Worm (Caenorhabditis elegans): ENCODE data around the gene C16D2.3.

The C16D2.3 gene

ce11 chrII:9112851-9113250, 25.1 kb upstream of the C16D2.3 start, which contains the start of gene jun-1 (continued):
- TF ChIP-seq Y5F2A.4 (GFP tag; optimal IDR thresholded peaks at IDR 0.05) = no peak
- no peak for TF ChIP-seq unc-130 (GFP tag; optimal IDR thresholded peaks at IDR 0.05)

ce11 chrII:9113759-9114158, 24.1 kb upstream of the C16D2.3 start:
- TF ChIP-seq pha-4 (GFP tag; IDR thresholded peaks at IDR 0.05) = 0 out of 2 replicates have a peak, but pooled peaks have one; percentile 36
- no peak for TF ChIP-seq pha-4 (tag; optimal IDR thresholded peaks at IDR 0.05)
- peak; percentile 44 for TF ChIP-seq dpl-1 (GFP tag; optimal IDR thresholded peaks at IDR 0.05)
- no peak for TF ChIP-seq zag-1 (tag; optimal IDR thresholded peaks at IDR 0.05)
- no peak for TF ChIP-seq Y5F2A.4 (GFP tag; optimal IDR thresholded peaks at IDR 0.05)
- no peak for TF ChIP-seq lin-15B (tag; optimal IDR thresholded peaks at IDR 0.05)
- no peak for TF ChIP-seq nhr-111 (GFP tag; optimal IDR thresholded peaks at IDR 0.05)
- peak; percentile 39 for TF ChIP-seq nhr-102 (tag; optimal IDR thresholded peaks at IDR 0.05)
- TF ChIP-seq mdt-29 (GFP tag; IDR thresholded peaks at IDR 0.05) = no peak
- peak; percentile 70; the same call in 1 of the 2 replicates for TF ChIP-seq tra-1 (GFP tag; IDR thresholded peaks at IDR 0.05)
- no peak for TF ChIP-seq lim-7 (GFP tag; IDR thresholded peaks at IDR 0.05)
- no peak for TF ChIP-seq dmd-9 (GFP tag; IDR thresholded peaks at IDR 0.05)
- no peak for TF ChIP-seq tag-97 (GFP tag; IDR thresholded peaks at IDR 0.05)
- TF ChIP-seq lin-13 (GFP tag; optimal IDR thresholded peaks at IDR 0.05) = no peak
- TF ChIP-seq cey-2 (tag; optimal IDR thresholded peaks at IDR 0.05; ENCODE audit: borderline replicate concordance, insufficient read depth) = no peak
- TF ChIP-seq spr-1 (tag; optimal IDR thresholded peaks at IDR 0.05) = peak; percentile 59
- no peak for TF ChIP-seq nhr-76 (tag; optimal IDR thresholded peaks at IDR 0.05)
- TF ChIP-seq hlh-30 (tag; optimal IDR thresholded peaks at IDR 0.05; ENCODE audit: insufficient read depth) = peak; percentile 78
- no peak for TF ChIP-seq ceh-20 (GFP tag; IDR thresholded peaks at IDR 0.05)
- TF ChIP-seq ceh-62 (tag; optimal IDR thresholded peaks at IDR 0.05) = no peak
- TF ChIP-seq fos-1 (tag; optimal IDR thresholded peaks at IDR 0.05) = no peak
- no peak for TF ChIP-seq arid-1 (GFP tag; conservative IDR thresholded peaks at IDR 0.05)
- TF ChIP-seq spr-3 (GFP tag; optimal IDR thresholded peaks at IDR 0.05) = peak; percentile 33
- TF ChIP-seq lir-3 (tag; optimal IDR thresholded peaks at IDR 0.05) = no peak
- peak; percentile 26 for TF ChIP-seq pqm-1 (tag; optimal IDR thresholded peaks at IDR 0.05)
- TF ChIP-seq F26F4.8 (GFP tag; conservative IDR thresholded peaks at IDR 0.05) = no peak
- no peak for TF ChIP-seq jun-1 (tag; optimal IDR thresholded peaks at IDR 0.05)
- no peak for TF ChIP-seq gei-8 (GFP tag; optimal IDR thresholded peaks at IDR 0.05)
- TF ChIP-seq lsy-2 (tag; optimal IDR thresholded peaks at IDR 0.05) = peak in 1 of 2 experiments; percentile 47
- TF ChIP-seq R02D3.7 (tag; optimal IDR thresholded peaks at IDR 0.05) = no peak
- TF ChIP-seq mxl-2 (GFP tag; conservative IDR thresholded peaks at IDR 0.05) = no peak
- peak in 1 of 2 experiments; percentile 27 for TF ChIP-seq unc-62 (GFP tag; optimal IDR thresholded peaks at IDR 0.05 in 1 of 2)
- no peak for TF ChIP-seq unc-62 (tag; optimal IDR thresholded peaks at IDR 0.05)
- no peak for TF ChIP-seq php-3 (GFP tag; IDR thresholded peaks at IDR 0.05)
- no peak for TF ChIP-seq D1046.2 (GFP tag; IDR thresholded peaks at IDR 0.05)
- TF ChIP-seq zfp-3 (GFP tag; conservative IDR thresholded peaks at IDR 0.05) = no peak
- no peak for TF ChIP-seq egl-27 (tag; optimal IDR thresholded peaks at IDR 0.05)
- peak; percentile 64 for TF ChIP-seq dve-1 (tag; optimal IDR thresholded peaks at IDR 0.05; ENCODE audit: insufficient read depth)
- TF ChIP-seq Y75B8A.6 (GFP tag; IDR thresholded peaks at IDR 0.05) = no peak
- no peak for TF ChIP-seq attf-4 (tag; optimal IDR thresholded peaks at IDR 0.05)
- no peak for TF ChIP-seq nhr-11 (tag; optimal IDR thresholded peaks at IDR 0.05)
- TF ChIP-seq egl-43 (GFP tag; IDR thresholded peaks at IDR 0.05) = no peak
- TF ChIP-seq ama-1 (optimal IDR thresholded peaks at IDR 0.05) = no peak
- TF ChIP-seq Y48G9A.11 (GFP tag; IDR thresholded peaks at IDR 0.05) = no peak
- TF ChIP-seq hif-1 (tag; optimal IDR thresholded peaks at IDR 0.05) = peak in 1 of 2 experiments; percentile 41
- TF ChIP-seq F49E8.2 (tag; optimal IDR thresholded peaks at IDR 0.05; ENCODE audit: borderline replicate concordance) = no peak
- TF ChIP-seq lin-29 (GFP tag; IDR thresholded peaks at IDR 0.05) = peak; percentile 59; the same call in 1 of the 2 replicates
- no peak for TF ChIP-seq ceh-28 (tag; optimal IDR thresholded peaks at IDR 0.05)
- no peak for TF ChIP-seq nhr-10 (tag; optimal IDR thresholded peaks at IDR 0.05)
